8 worm cellular contexts compared by ENCODE assay signal in genomic region chrX:16799065-16799663, ce11.
TF ChIP-seq lines count a peak whose summit lies in the region.

No protein-coding gene starts in this region.

TF ChIP-seq in whole organism, L1 larva, 84 proteins besides CTCF, POLR2A, EP300 and RAD21 (continues in another document):
- TF ChIP-seq nhr-28 (tag; optimal IDR thresholded peaks at IDR 0.05; lab: Kevin White, UChicago) (no peak), mab-9 (GFP tag; IDR thresholded peaks at IDR 0.05; lab: Robert Waterston, UW) (no peak), fkh-10 (GFP tag; optimal IDR thresholded peaks at IDR 0.05; lab: Kevin White, UChicago) (peak; percentile 40), sup-37 (GFP tag; optimal IDR thresholded peaks at IDR 0.05; lab: Kevin White, UChicago) (no peak), ets-5 (GFP tag; IDR thresholded peaks at IDR 0.05; lab: Robert Waterston, UW) (no peak), nhr-76 (tag; optimal IDR thresholded peaks at IDR 0.05; lab: Kevin White, UChicago) (no peak), zip-4 (GFP tag; optimal IDR thresholded peaks at IDR 0.05; lab: Kevin White, UChicago) (peak; percentile 10), ama-1 (optimal IDR thresholded peaks at IDR 0.05; lab: Kevin White, UChicago) (peak; percentile 71), lir-3 (tag; optimal IDR thresholded peaks at IDR 0.05; lab: Kevin White, UChicago; ENCODE audit: poor library complexity) (no peak), aha-1 (tag; optimal IDR thresholded peaks at IDR 0.05; lab: Kevin White, UChicago) (no peak), egl-13 (tag; optimal IDR thresholded peaks at IDR 0.05; lab: Kevin White, UChicago) (no peak), fos-1 (tag; optimal IDR thresholded peaks at IDR 0.05; lab: Kevin White, UChicago) (no peak)

TF ChIP-seq in whole organism, L2 larva, 48 proteins besides CTCF, POLR2A, EP300 and RAD21 (continues in another document):
- peak; percentile 43 for TF ChIP-seq nhr-21 (tag; optimal IDR thresholded peaks at IDR 0.05; lab: Kevin White, UChicago)
- TF ChIP-seq ama-1 (optimal IDR thresholded peaks at IDR 0.05; lab: Kevin White, UChicago), result peak; percentile 73
- TF ChIP-seq nhr-6 (tag; optimal IDR thresholded peaks at IDR 0.05; lab: Kevin White, UChicago), result peak; percentile 55
- peak; percentile 49 for TF ChIP-seq lin-13 (GFP tag; optimal IDR thresholded peaks at IDR 0.05; lab: Kevin White, UChicago)
- TF ChIP-seq egl-27 (tag; optimal IDR thresholded peaks at IDR 0.05; lab: Kevin White, UChicago), result peak; percentile 3
- no peak for TF ChIP-seq blmp-1 (tag; optimal IDR thresholded peaks at IDR 0.05; lab: Kevin White, UChicago; ENCODE audit: insufficient read depth)
- no peak for TF ChIP-seq gmeb-1 (tag; optimal IDR thresholded peaks at IDR 0.05; lab: Kevin White, UChicago)
- TF ChIP-seq sma-9 (GFP tag; optimal IDR thresholded peaks at IDR 0.05; lab: Kevin White, UChicago), result peak; percentile 71
- TF ChIP-seq sma-9 (tag; optimal IDR thresholded peaks at IDR 0.05; lab: Kevin White, UChicago), result no peak
- no peak for TF ChIP-seq ceh-82 (tag; optimal IDR thresholded peaks at IDR 0.05; lab: Kevin White, UChicago)
- TF ChIP-seq nhr-12 (tag; optimal IDR thresholded peaks at IDR 0.05; lab: Kevin White, UChicago), result no peak
- no peak for TF ChIP-seq nhr-10 (tag; optimal IDR thresholded peaks at IDR 0.05; lab: Kevin White, UChicago)

TF ChIP-seq in whole organism, L3 larva, 47 proteins besides CTCF, POLR2A, EP300 and RAD21 (continues in another document):
- TF ChIP-seq skn-1 (tag; optimal IDR thresholded peaks at IDR 0.05; lab: Kevin White, UChicago) (no peak), sea-2 (GFP tag; optimal IDR thresholded peaks at IDR 0.05; lab: Kevin White, UChicago) (no peak), elt-3 (tag; optimal IDR thresholded peaks at IDR 0.05; lab: Kevin White, UChicago) (no peak), nhr-237 (tag; optimal IDR thresholded peaks at IDR 0.05; lab: Kevin White, UChicago) (no peak), fkh-10 (GFP tag; optimal IDR thresholded peaks at IDR 0.05; lab: Kevin White, UChicago) (peak; percentile 30), aly-2 (tag; optimal IDR thresholded peaks at IDR 0.05; lab: Kevin White, UChicago) (no peak), zag-1 (tag; optimal IDR thresholded peaks at IDR 0.05; lab: Kevin White, UChicago) (no peak), ama-1 (optimal IDR thresholded peaks at IDR 0.05; lab: Kevin White, UChicago) (peak; percentile 84), lsy-12 (tag; optimal IDR thresholded peaks at IDR 0.05; lab: Kevin White, UChicago) (peak; percentile 10), tbx-2 (tag; optimal IDR thresholded peaks at IDR 0.05; lab: Kevin White, UChicago) (no peak), nhr-77 (tag; optimal IDR thresholded peaks at IDR 0.05; lab: Kevin White, UChicago) (no peak), pha-4 (tag; optimal IDR thresholded peaks at IDR 0.05; lab: Kevin White, UChicago) (peak; percentile 88)

TF ChIP-seq in whole organism, L4 larva, 104 proteins besides CTCF, POLR2A, EP300 and RAD21 (continues in another document):
- TF ChIP-seq nhr-42 (GFP tag; IDR thresholded peaks at IDR 0.05; lab: Robert Waterston, UW) (no peak), T20F7.1 (GFP tag; optimal IDR thresholded peaks at IDR 0.05; lab: Kevin White, UChicago) (no peak), ctbp-1 (GFP tag; IDR thresholded peaks at IDR 0.05; lab: Robert Waterston, UW) (no peak), php-3 (GFP tag; IDR thresholded peaks at IDR 0.05; lab: Robert Waterston, UW) (no peak), lin-15B (tag; optimal IDR thresholded peaks at IDR 0.05; lab: Kevin White, UChicago) (no peak), T26A8.4 (GFP tag; IDR thresholded peaks at IDR 0.05; lab: Robert Waterston, UW) (no peak), Y5F2A.4 (GFP tag; optimal IDR thresholded peaks at IDR 0.05; lab: Kevin White, UChicago) (no peak), aly-2 (tag; optimal IDR thresholded peaks at IDR 0.05; lab: Kevin White, UChicago) (no peak), spr-1 (tag; optimal IDR thresholded peaks at IDR 0.05; lab: Kevin White, UChicago) (peak; percentile 5), nhr-237 (tag; optimal IDR thresholded peaks at IDR 0.05; lab: Kevin White, UChicago) (no peak), tag-97 (GFP tag; IDR thresholded peaks at IDR 0.05; lab: Robert Waterston, UW) (no peak), ztf-7 (tag; optimal IDR thresholded peaks at IDR 0.05; lab: Kevin White, UChicago) (no peak), zfp-2 (tag; optimal IDR thresholded peaks at IDR 0.05; lab: Kevin White, UChicago) (no peak)

TF ChIP-seq in whole organism, early embryonic, 17 proteins besides CTCF, POLR2A, EP300 and RAD21:
- TF ChIP-seq hmg-4 (GFP tag; optimal IDR thresholded peaks at IDR 0.05; lab: Kevin White, UChicago) (peak; percentile 37), F13C5.2 (tag; optimal IDR thresholded peaks at IDR 0.05; lab: Kevin White, UChicago) (peak; percentile 42), scrt-1 (GFP tag; IDR thresholded peaks at IDR 0.05; lab: Robert Waterston, UW) (no peak), flt-1 (GFP tag; IDR thresholded peaks at IDR 0.05; lab: Robert Waterston, UW) (no peak), hmbx-1 (tag; optimal IDR thresholded peaks at IDR 0.05; lab: Kevin White, UChicago) (no peak)

TF ChIP-seq in whole organism, late embryonic, 69 proteins besides CTCF, POLR2A, EP300 and RAD21 (continues in another document):
- no peak for TF ChIP-seq fkh-6 (tag; optimal IDR thresholded peaks at IDR 0.05; lab: Kevin White, UChicago)
- no peak for TF ChIP-seq fkh-10 (GFP tag; optimal IDR thresholded peaks at IDR 0.05; lab: Kevin White, UChicago)
- no peak for TF ChIP-seq ceh-6 (GFP tag; optimal IDR thresholded peaks at IDR 0.05; lab: Kevin White, UChicago)
- TF ChIP-seq sox-4 (tag; optimal IDR thresholded peaks at IDR 0.05; lab: Kevin White, UChicago), result no peak
- TF ChIP-seq pros-1 (tag; optimal IDR thresholded peaks at IDR 0.05; lab: Kevin White, UChicago), result peak; percentile 29
- no peak for TF ChIP-seq zip-5 (tag; optimal IDR thresholded peaks at IDR 0.05; lab: Kevin White, UChicago)
- no peak for TF ChIP-seq che-1 (tag; optimal IDR thresholded peaks at IDR 0.05; lab: Kevin White, UChicago)
- peak; percentile 20 for TF ChIP-seq elt-2 (tag; optimal IDR thresholded peaks at IDR 0.05; lab: Kevin White, UChicago)
- peak; percentile 17 for TF ChIP-seq ceh-34 (tag; optimal IDR thresholded peaks at IDR 0.05; lab: Kevin White, UChicago)
- TF ChIP-seq pat-9 (tag; optimal IDR thresholded peaks at IDR 0.05; lab: Kevin White, UChicago), result no peak
- TF ChIP-seq hlh-13 (GFP tag; optimal IDR thresholded peaks at IDR 0.05; lab: Kevin White, UChicago), result no peak
- TF ChIP-seq rnt-1 (tag; optimal IDR thresholded peaks at IDR 0.05; lab: Kevin White, UChicago), result no peak
- peak; percentile 39 for TF ChIP-seq ceh-18 (tag; optimal IDR thresholded peaks at IDR 0.05; lab: Kevin White, UChicago)
- peak; percentile 60 for TF ChIP-seq sdc-2 (tag; optimal IDR thresholded peaks at IDR 0.05; lab: Kevin White, UChicago)
- TF ChIP-seq ref-2 (tag; optimal IDR thresholded peaks at IDR 0.05; lab: Kevin White, UChicago), result peak; percentile 42
- no peak for TF ChIP-seq fax-1 (tag; optimal IDR thresholded peaks at IDR 0.05; lab: Kevin White, UChicago)

TF ChIP-seq in whole organism, mixed stage, embryonic, 35 proteins besides CTCF, POLR2A, EP300 and RAD21 (continues in another document):
- TF ChIP-seq ham-2 (GFP tag; optimal IDR thresholded peaks at IDR 0.05; lab: Kevin White, UChicago) (no peak), zip-8 (tag; optimal IDR thresholded peaks at IDR 0.05; lab: Kevin White, UChicago) (no peak), elt-1 (tag; optimal IDR thresholded peaks at IDR 0.05; lab: Kevin White, UChicago; ENCODE audit: borderline replicate concordance, insufficient read depth) (no peak), nhr-2 (tag; optimal IDR thresholded peaks at IDR 0.05; lab: Kevin White, UChicago) (peak; percentile 44), ceh-83 (GFP tag; optimal IDR thresholded peaks at IDR 0.05; lab: Kevin White, UChicago) (no peak), nhr-28 (tag; optimal IDR thresholded peaks at IDR 0.05; lab: Kevin White, UChicago) (no peak), mep-1 (tag; optimal IDR thresholded peaks at IDR 0.05; lab: Kevin White, UChicago) (peak; percentile 53), cnd-1 (tag; optimal IDR thresholded peaks at IDR 0.05; lab: Kevin White, UChicago) (no peak), nhr-237 (tag; optimal IDR thresholded peaks at IDR 0.05; lab: Kevin White, UChicago) (no peak), nhr-76 (tag; optimal IDR thresholded peaks at IDR 0.05; lab: Kevin White, UChicago) (no peak), sptf-1 (tag; optimal IDR thresholded peaks at IDR 0.05; lab: Kevin White, UChicago) (no peak), bed-3 (GFP tag; optimal IDR thresholded peaks at IDR 0.05; lab: Kevin White, UChicago) (no peak), tbx-8 (GFP tag; optimal IDR thresholded peaks at IDR 0.05; lab: Kevin White, UChicago) (no peak), lin-13 (tag; optimal IDR thresholded peaks at IDR 0.05; lab: Kevin White, UChicago) (no peak), sem-2 (GFP tag; optimal IDR thresholded peaks at IDR 0.05; lab: Kevin White, UChicago) (no peak), lsy-2 (tag; optimal IDR thresholded peaks at IDR 0.05; lab: Kevin White, UChicago) (no peak), pha-4 (tag; optimal IDR thresholded peaks at IDR 0.05; lab: Kevin White, UChicago) (peak; percentile 42)

TF ChIP-seq in whole organism, young adult, 124 proteins besides CTCF, POLR2A, EP300 and RAD21 (continues in another document):
- TF ChIP-seq lsy-27 (tag; optimal IDR thresholded peaks at IDR 0.05; lab: Kevin White, UChicago; ENCODE audit: borderline replicate concordance, insufficient read depth) (no peak), ama-1 (optimal IDR thresholded peaks at IDR 0.05; lab: Kevin White, UChicago) (peak; percentile 58), ama-1 (GFP tag; optimal IDR thresholded peaks at IDR 0.05; lab: Kevin White, UChicago) (no peak), hmg-1.2 (GFP tag; IDR thresholded peaks at IDR 0.05; lab: Robert Waterston, UW) (peak; percentile 77; the same call in 1 of the 2 replicates), Y56A3A.18 (GFP tag; IDR thresholded peaks at IDR 0.05; lab: Robert Waterston, UW) (0 out of 2 replicates have a peak, but pooled peaks have one; percentile 4), egl-44 (GFP tag; IDR thresholded peaks at IDR 0.05; lab: Robert Waterston, UW) (no peak), C06A6.2 (GFP tag; conservative IDR thresholded peaks at IDR 0.05; lab: Robert Waterston, UW) (no peak), dox-1 (GFP tag; IDR thresholded peaks at IDR 0.05; lab: Robert Waterston, UW) (peak; percentile 44; the same call in 1 of the 2 replicates), nfyb-1 (GFP tag; IDR thresholded peaks at IDR 0.05; lab: Robert Waterston, UW) (peak; percentile 40; the same call in 1 of the 2 replicates), rcor-1 (GFP tag; IDR thresholded peaks at IDR 0.05; lab: Robert Waterston, UW) (peak; percentile 34; the same call in 1 of the 2 replicates), nhr-80 (tag; optimal IDR thresholded peaks at IDR 0.05; lab: Kevin White, UChicago) (no peak), ceh-27 (GFP tag; optimal IDR thresholded peaks at IDR 0.05; lab: Kevin White, UChicago) (peak; percentile 64), lin-40 (tag; optimal IDR thresholded peaks at IDR 0.05; lab: Kevin White, UChicago) (peak; percentile 31), cebp-1 (GFP tag; IDR thresholded peaks at IDR 0.05; lab: Robert Waterston, UW) (no peak), cebp-1 (tag; optimal IDR thresholded peaks at IDR 0.05; lab: Kevin White, UChicago) (peak; percentile 56), zfh-2 (GFP tag; conservative IDR thresholded peaks at IDR 0.05; lab: Robert Waterston, UW) (peak; percentile 76; the same call in 1 of the 2 replicates), K12H6.12 (tag; optimal IDR thresholded peaks at IDR 0.05; lab: Kevin White, UChicago) (peak; percentile 46)
